Fruit fly (Drosophila melanogaster): ENCODE data around the gene CG17803.
A peak's percentile ranks its signal among the peaks of the same experiment; 100 is the strongest.

CG17803 gene

DNA sequence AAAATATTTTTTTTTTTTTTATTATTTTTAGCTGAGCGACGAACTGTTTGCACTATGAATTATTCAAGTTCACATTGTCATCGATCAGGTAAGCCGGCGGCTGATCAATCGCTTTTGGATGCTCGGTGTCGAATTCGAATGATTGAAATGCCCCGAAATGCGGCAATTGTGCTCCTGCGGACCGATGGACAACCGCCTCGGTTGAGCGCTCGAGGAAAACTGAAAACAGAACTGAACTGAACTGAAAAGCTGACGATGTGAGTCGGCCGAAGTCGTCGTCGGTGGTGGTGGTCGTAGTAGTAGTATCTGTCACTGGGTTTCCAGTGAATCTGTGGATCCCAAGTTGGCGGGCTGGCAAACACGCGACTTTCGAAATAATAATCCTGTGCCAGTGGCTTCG is 39.1 kb downstream of the CG17803 start:
- no peak for TF ChIP-seq noc (tag; optimal IDR thresholded peaks at IDR 0.05)

DNA sequence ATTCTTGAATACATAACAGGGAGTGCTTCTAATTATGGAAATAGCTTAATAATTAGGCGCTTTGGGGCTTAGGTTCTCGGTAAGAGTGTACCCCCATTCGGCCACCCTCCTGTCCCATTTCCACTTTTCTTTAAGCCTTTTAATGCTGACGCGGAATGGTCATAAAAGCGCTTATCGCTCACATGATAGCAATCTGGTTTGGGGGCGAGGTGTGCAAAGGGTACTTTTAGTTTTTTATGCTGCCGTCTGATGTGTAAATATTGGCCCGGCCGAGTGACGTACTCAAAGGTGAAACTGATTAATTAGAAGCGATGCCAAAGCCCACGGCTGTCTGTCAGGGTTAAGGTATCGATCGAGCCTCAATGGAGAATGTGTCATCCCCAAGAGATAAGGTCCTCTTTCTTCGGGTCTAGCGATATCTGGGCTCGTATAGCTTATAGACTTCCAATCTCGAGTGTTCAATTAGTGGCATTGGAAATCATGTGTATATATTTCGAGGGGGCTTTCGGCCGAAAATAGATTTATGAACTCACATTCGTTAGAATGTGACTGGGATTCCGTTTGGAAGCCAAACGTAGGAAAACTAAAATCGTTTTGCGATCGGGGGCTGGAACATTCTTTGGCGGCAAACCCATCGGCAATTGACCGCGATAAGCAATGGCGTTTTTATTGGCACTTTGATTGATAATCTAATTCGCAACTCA is 41.4 kb downstream of the CG17803 start:
- peak; percentile 80 for TF ChIP-seq noc (tag; optimal IDR thresholded peaks at IDR 0.05)

DNA sequence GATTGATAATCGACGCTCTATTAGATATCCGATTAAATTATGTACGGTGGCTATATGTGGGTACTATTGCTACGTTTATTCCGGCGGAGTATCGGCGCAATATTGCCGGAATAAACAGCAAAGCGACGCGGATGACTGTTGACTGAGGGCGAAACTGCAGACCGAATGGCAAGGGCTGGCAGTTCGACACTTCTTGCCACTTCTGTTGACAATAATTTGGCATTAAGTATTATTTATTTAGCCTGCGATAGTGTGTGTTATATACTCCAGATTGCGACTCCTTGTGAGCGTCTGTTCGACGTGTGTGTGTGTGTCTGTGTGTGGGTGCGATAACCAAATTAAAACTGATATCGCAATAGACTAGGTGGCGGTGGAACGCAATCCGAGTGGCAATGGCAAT is 42.4 kb downstream of the CG17803 start:
- peak; percentile 15 for TF ChIP-seq noc (tag; optimal IDR thresholded peaks at IDR 0.05)

Measured in whole organism, larva.